Fruit fly (Drosophila melanogaster) whole organism, embryonic: ENCODE data around the gene Cep135.
A peak's percentile ranks its signal among the peaks of the same experiment; 100 is the strongest.

ENCODE experiments used
- Asciz ChIP-seq: fragments of 200-800 bp; sonication (Bioruptor generic); optimal IDR thresholded peaks from 2 replicates; lab custom pipeline; 2017; ENCODE audit warnings: missing biosample characterization, mild to moderate bottlenecking, missing genetic modification characterization, missing genetic modification reagents
- Atf3 ChIP-seq: fragments of 200-800 bp; sonication (Bioruptor generic); optimal IDR thresholded peaks from 3 replicates; lab custom pipeline; 2016; ENCODE audit warnings: missing biosample characterization, missing genetic modification characterization
- Blimp-1 ChIP-seq: fragments of 200-800 bp; sonication (Bioruptor generic); optimal IDR thresholded peaks from 3 replicates; lab custom pipeline; 2018; ENCODE audit warnings: missing biosample characterization, missing genetic modification characterization, mild to moderate bottlenecking, moderate library complexity, missing genetic modification reagents
- CG12236 ChIP-seq: fragments of 200-800 bp; sonication (Bioruptor generic); optimal IDR thresholded peaks from 2 replicates; lab custom pipeline; 2016; ENCODE audit warnings: missing biosample characterization, missing genetic modification characterization
- CG13296 ChIP-seq: fragments of 200-800 bp; sonication (Bioruptor generic); optimal IDR thresholded peaks from 3 replicates; lab custom pipeline; 2018; ENCODE audit warnings: missing biosample characterization, mild to moderate bottlenecking, missing genetic modification characterization
- CG13424 ChIP-seq: fragments of 200-800 bp; sonication (Bioruptor generic); optimal IDR thresholded peaks from 2 replicates; lab custom pipeline; 2019; ENCODE audit warnings: missing biosample characterization, mild to moderate bottlenecking, missing genetic modification characterization, moderate library complexity
- CG14860 ChIP-seq: fragments of 200-800 bp; sonication (Bioruptor generic); IDR thresholded peaks from 3 replicates; pipeline ENCODE4 v1.3.6; 2022; ENCODE audit warnings: missing biosample characterization, missing genetic modification characterization; ENCODE audit not compliant: partially characterized antibody
- CG15479 ChIP-seq: fragments of 200-800 bp; sonication (Bioruptor generic); optimal IDR thresholded peaks from 3 replicates; lab custom pipeline; 2019; ENCODE audit warnings: missing biosample characterization, mild to moderate bottlenecking, missing genetic modification characterization, moderate library complexity
- CG17361 ChIP-seq: fragments of 200-800 bp; sonication (Bioruptor generic); IDR thresholded peaks from 3 replicates; pipeline ENCODE4 v1.3.6; 2022; ENCODE audit warnings: missing biosample characterization, missing genetic modification characterization
- CG18764 ChIP-seq: fragments of 200-800 bp; sonication (Bioruptor generic); optimal IDR thresholded peaks from 3 replicates; lab custom pipeline; 2016; ENCODE audit warnings: missing biosample characterization, missing genetic modification characterization
- CG2116 ChIP-seq: fragments of 200-800 bp; sonication (Bioruptor generic); optimal IDR thresholded peaks from 3 replicates; lab custom pipeline; 2018; ENCODE audit warnings: missing biosample characterization, mild to moderate bottlenecking, missing genetic modification characterization
- CG2129 ChIP-seq: fragments of 200-800 bp; sonication (Bioruptor generic); IDR thresholded peaks from 2 replicates; pipeline ENCODE4 v1.3.6; 2022; ENCODE audit warnings: missing biosample characterization, missing genetic modification characterization; ENCODE audit not compliant: partially characterized antibody
- CG30403 ChIP-seq: fragments of 200-800 bp; sonication (Bioruptor generic); optimal IDR thresholded peaks from 3 replicates; lab custom pipeline; 2016; ENCODE audit warnings: missing biosample characterization, missing genetic modification characterization
- CG32772 ChIP-seq: fragments of 200-800 bp; sonication (Bioruptor generic); IDR thresholded peaks from 2 replicates; pipeline ENCODE4 v1.3.6; 2022; ENCODE audit warnings: missing biosample characterization, missing genetic modification characterization
- CG3726 ChIP-seq: fragments of 200-800 bp; sonication (Bioruptor generic); IDR thresholded peaks from 3 replicates; pipeline ENCODE4, ENCODE4 v1.3.6; 2022; ENCODE audit warnings: missing biosample characterization, missing genetic modification characterization
- CG4404 ChIP-seq: fragments of 200-800 bp; sonication (Bioruptor generic); IDR thresholded peaks from 2 replicates; pipeline ENCODE4 v1.3.6; 2022; ENCODE audit warnings: missing biosample characterization, missing genetic modification characterization
- CG4424 ChIP-seq: fragments of 200-800 bp; sonication (Bioruptor generic); optimal IDR thresholded peaks from 3 replicates; lab custom pipeline; 2016; ENCODE audit warnings: missing biosample characterization, missing genetic modification characterization
- CG8388 ChIP-seq: fragments of 200-800 bp; sonication (Bioruptor generic); optimal IDR thresholded peaks from 2 replicates; lab custom pipeline; 2019; ENCODE audit warnings: missing biosample characterization, mild to moderate bottlenecking, missing genetic modification characterization, moderate library complexity
- CG9876 ChIP-seq: fragments of 200-800 bp; sonication (Bioruptor generic); optimal IDR thresholded peaks from 2 replicates; lab custom pipeline; 2016; ENCODE audit warnings: missing biosample characterization, missing genetic modification characterization
- Camta ChIP-seq: fragments of 200-800 bp; sonication (Bioruptor generic); optimal IDR thresholded peaks from 2 replicates; lab custom pipeline; 2016; ENCODE audit warnings: missing biosample characterization, missing genetic modification characterization
- Chrac-16 ChIP-seq: fragments of 200-800 bp; sonication (Bioruptor generic); optimal IDR thresholded peaks from 3 replicates; lab custom pipeline; 2016; ENCODE audit warnings: missing biosample characterization, missing genetic modification characterization
- CrebB ChIP-seq: fragments of 200-800 bp; sonication (Bioruptor generic); optimal IDR thresholded peaks from 3 replicates; lab custom pipeline; 2018; ENCODE audit warnings: missing biosample characterization, mild to moderate bottlenecking, missing genetic modification characterization
- D19B ChIP-seq: fragments of 200-800 bp; sonication (Bioruptor generic); optimal IDR thresholded peaks from 2 replicates; lab custom pipeline; 2017; ENCODE audit warnings: missing biosample characterization, mild to moderate bottlenecking, missing genetic modification characterization
- Dip2 ChIP-seq: fragments of 200-800 bp; sonication (Bioruptor generic); IDR thresholded peaks from 2 replicates; pipeline ENCODE4 v1.3.6; 2022; ENCODE audit warnings: missing biosample characterization, missing genetic modification characterization
- HHEX ChIP-seq: fragments of 200-800 bp; sonication (Bioruptor generic); optimal IDR thresholded peaks from 3 replicates; lab custom pipeline; 2017; ENCODE audit warnings: missing biosample characterization, mild to moderate bottlenecking, missing genetic modification characterization, missing genetic modification reagents
- Hmr ChIP-seq: fragments of 200-800 bp; sonication (Bioruptor generic); optimal IDR thresholded peaks from 3 replicates; lab custom pipeline; 2017; ENCODE audit warnings: mild to moderate bottlenecking, missing biosample characterization, missing genetic modification reagents, missing genetic modification characterization
- Hr3 ChIP-seq: fragments of 200-800 bp; sonication (Bioruptor generic); optimal IDR thresholded peaks from 3 replicates; lab custom pipeline; 2016; ENCODE audit warnings: missing biosample characterization, missing genetic modification characterization
- Hr39 ChIP-seq: fragments of >200 bp; optimal IDR thresholded peaks from 2 replicates; lab custom pipeline; 2017
- Optix ChIP-seq: fragments of 200-800 bp; sonication (Bioruptor generic); IDR thresholded peaks from 3 replicates; pipeline ENCODE4 v1.3.6; 2022; ENCODE audit warnings: missing biosample characterization, missing genetic modification characterization
- Poxn ChIP-seq: fragments of 200-800 bp; sonication (Bioruptor generic); IDR thresholded peaks from 2 replicates; pipeline ENCODE4 v1.3.6; 2022; ENCODE audit warnings: missing biosample characterization, missing genetic modification characterization
- Six4 ChIP-seq: fragments of 200-800 bp; sonication (Bioruptor generic); optimal IDR thresholded peaks from 2 replicates; lab custom pipeline; 2016; ENCODE audit warnings: missing biosample characterization, missing genetic modification characterization
- bab2 ChIP-seq: fragments of 200-800 bp; sonication (Bioruptor generic); optimal IDR thresholded peaks from 2 replicates; lab custom pipeline; 2016; ENCODE audit warnings: missing biosample characterization, missing genetic modification characterization
- caup ChIP-seq: fragments of 200-800 bp; sonication (Bioruptor generic); optimal IDR thresholded peaks from 3 replicates; lab custom pipeline; 2017; ENCODE audit warnings: missing biosample characterization, mild to moderate bottlenecking, missing genetic modification characterization, moderate library complexity; ENCODE audit not compliant: severe bottlenecking
- chif ChIP-seq, 2 experiments: fragments of 200-800 bp; sonication (Bioruptor generic); optimal IDR thresholded peaks; 3 replicates each; lab custom pipeline; 2016; ENCODE audit warnings: missing biosample characterization in 2 of 2, missing genetic modification characterization in 2 of 2
- dan ChIP-seq: fragments of 200-800 bp; sonication (Bioruptor generic); IDR thresholded peaks from 2 replicates; pipeline ENCODE4 v1.3.6; 2022; ENCODE audit warnings: missing biosample characterization, missing genetic modification characterization
- dpn ChIP-seq, 2 experiments: fragments of 200-800 bp; sonication (Bioruptor generic); optimal IDR thresholded peaks; 3 replicates each; lab custom pipeline; 2016; ENCODE audit warnings: missing biosample characterization in 2 of 2, missing genetic modification characterization in 2 of 2
- eve ChIP-seq, 2 experiments: fragments of >200 bp; optimal IDR thresholded peaks; 2 replicates each; lab custom pipeline; 2017; ENCODE audit warnings: missing biosample characterization in 2 of 2, missing genetic modification characterization in 2 of 2
- jigr1 ChIP-seq: fragments of 200-800 bp; sonication (Bioruptor generic); IDR thresholded peaks from 3 replicates; pipeline ENCODE4 v1.3.6; 2022; ENCODE audit warnings: missing biosample characterization, missing genetic modification characterization
- mirr ChIP-seq: fragments of 200-800 bp; sonication (Bioruptor generic); optimal IDR thresholded peaks from 3 replicates; lab custom pipeline; 2018; ENCODE audit warnings: missing biosample characterization, mild to moderate bottlenecking, missing genetic modification characterization
- nerfin-1 ChIP-seq: fragments of 200-800 bp; sonication (Bioruptor generic); optimal IDR thresholded peaks from 3 replicates; lab custom pipeline; 2019; ENCODE audit warnings: missing biosample characterization, mild to moderate bottlenecking, missing genetic modification characterization, moderate library complexity
- nmo ChIP-seq: fragments of 200-800 bp; sonication (Bioruptor generic); optimal IDR thresholded peaks from 2 replicates; lab custom pipeline; 2018; ENCODE audit warnings: missing biosample characterization, mild to moderate bottlenecking, missing genetic modification characterization, moderate library complexity
- row ChIP-seq: fragments of 200-800 bp; sonication (Bioruptor generic); IDR thresholded peaks from 3 replicates; pipeline ENCODE4 v1.3.6; 2022; ENCODE audit warnings: missing biosample characterization, missing genetic modification characterization
- so ChIP-seq: fragments of 200-800 bp; sonication (Bioruptor generic); IDR thresholded peaks from 3 replicates; pipeline ENCODE4 v1.3.6; 2022; ENCODE audit warnings: missing biosample characterization, missing genetic modification characterization
- twi ChIP-seq: fragments of 200-800 bp; optimal IDR thresholded peaks from 2 replicates; lab custom pipeline; 2019; ENCODE audit warnings: missing biosample characterization, mild to moderate bottlenecking, missing genetic modification characterization, moderate library complexity
- wdn ChIP-seq: fragments of 200-800 bp; sonication (Bioruptor generic); IDR thresholded peaks from 2 replicates; pipeline ENCODE4 v1.3.6; 2022; ENCODE audit warnings: missing biosample characterization, missing genetic modification characterization
- wor ChIP-seq: fragments of 200-800 bp; sonication (Bioruptor generic); IDR thresholded peaks from 2 replicates; pipeline ENCODE4 v1.3.6; 2022; ENCODE audit warnings: missing biosample characterization, missing genetic modification characterization
- z ChIP-seq: fragments of 200-800 bp; sonication (Bioruptor generic); IDR thresholded peaks from 3 replicates; pipeline ENCODE4 v1.3.6; 2022; ENCODE audit warnings: missing biosample characterization, missing genetic modification characterization
- zen2 ChIP-seq: fragments of 200-800 bp; sonication (Bioruptor generic); IDR thresholded peaks from 3 replicates; pipeline ENCODE4 v1.3.6; 2022; ENCODE audit warnings: missing biosample characterization, missing genetic modification characterization; ENCODE audit not compliant: partially characterized antibody
- zfh2 ChIP-seq: fragments of 200-800 bp; sonication (Bioruptor generic); optimal IDR thresholded peaks from 2 replicates; lab custom pipeline; 2016; ENCODE audit warnings: missing biosample characterization, missing genetic modification characterization

Gene Cep135

dm6 chr3L:15098659-15099512 lies 17.7 kb upstream of the Cep135 start (continued):
- peak; percentile 84 for TF ChIP-seq caup (GFP tag; lab: Kevin White, UChicago)
- TF ChIP-seq CG3726 (GFP tag; lab: Robert Waterston, UW) = peak; percentile 71; the same call in 1 of the 3 replicates
- no peak for TF ChIP-seq eve (GFP tag; optimal IDR thresholded peaks at IDR 0.05; lab: Kevin White, UChicago)
- TF ChIP-seq CG32772 = peak; percentile 71; the same call in 1 of the 2 replicates
- peak; percentile 97 for TF ChIP-seq CG17361
- no peak for TF ChIP-seq CG2129 (GFP tag; lab: Robert Waterston, UW)
- peak; percentile 85 for TF ChIP-seq CG30403 (GFP tag; lab: Kevin White, UChicago)
- TF ChIP-seq bab2 (GFP tag; lab: Kevin White, UChicago) = peak; percentile 11
- peak; percentile 95 for TF ChIP-seq CG8388
- no peak for TF ChIP-seq Camta (GFP tag; lab: Kevin White, UChicago)
- no peak for TF ChIP-seq Optix
- TF ChIP-seq dan = no peak
- peak; percentile 87 for TF ChIP-seq CG18764
- TF ChIP-seq CG13296 (GFP tag; lab: Kevin White, UChicago) = peak; percentile 95
- TF ChIP-seq chif (GFP tag; optimal IDR thresholded peaks at IDR 0.05; lab: Kevin White, UChicago) = no peak
- no peak for TF ChIP-seq so (GFP tag; lab: Robert Waterston, UW)
- TF ChIP-seq CG2116 = peak; percentile 76
- TF ChIP-seq Asciz (GFP tag; lab: Kevin White, UChicago) = peak; percentile 84
- TF ChIP-seq Hr3 (GFP tag; lab: Kevin White, UChicago) = peak; percentile 64
- TF ChIP-seq CG9876 (GFP tag; lab: Kevin White, UChicago) = no peak
- no peak for TF ChIP-seq CG14860 (GFP tag; lab: Robert Waterston, UW)
- peak; percentile 93 for TF ChIP-seq Blimp-1 (GFP tag; lab: Kevin White, UChicago)
- TF ChIP-seq wor (GFP tag; lab: Robert Waterston, UW) = peak; percentile 50; the same call in 1 of the 2 replicates
- peak; percentile 91 for TF ChIP-seq nerfin-1
- no peak for TF ChIP-seq CG12236 (GFP tag; lab: Kevin White, UChicago)
- TF ChIP-seq CG4424 (GFP tag; lab: Kevin White, UChicago) = peak; percentile 86
- TF ChIP-seq Chrac-16 (GFP tag; lab: Kevin White, UChicago) = peak; percentile 47
- peak; percentile 52 for TF ChIP-seq D19B (GFP tag; lab: Kevin White, UChicago)
- peak; percentile 87 for TF ChIP-seq HHEX
- peak; percentile 85 for TF ChIP-seq nmo (GFP tag; lab: Kevin White, UChicago)
- TF ChIP-seq wdn = no peak
- peak; percentile 74 for TF ChIP-seq row (GFP tag; lab: Robert Waterston, UW)
- TF ChIP-seq zen2 (GFP tag; lab: Robert Waterston, UW) = no peak
- no peak for TF ChIP-seq Poxn (GFP tag; lab: Robert Waterston, UW)
- TF ChIP-seq mirr (GFP tag; lab: Kevin White, UChicago) = peak; percentile 39
- peak; percentile 50 for TF ChIP-seq CrebB (tag; lab: Kevin White, UChicago)
- peak; percentile 37 for TF ChIP-seq CG4404
- no peak for TF ChIP-seq Hr39 (lab: Kevin White, UChicago)
- no peak for TF ChIP-seq zfh2 (GFP tag; lab: Kevin White, UChicago)
- peak; percentile 86 for TF ChIP-seq Hmr
- TF ChIP-seq Six4 (GFP tag; lab: Kevin White, UChicago) = peak; percentile 87
- TF ChIP-seq Atf3 (GFP tag; lab: Kevin White, UChicago) = no peak
- TF ChIP-seq Dip2 = no peak
- TF ChIP-seq CG13424 (tag; lab: Kevin White, UChicago) = peak; percentile 87
- TF ChIP-seq jigr1 (GFP tag; lab: Robert Waterston, UW) = 0 out of 3 replicates have a peak, but pooled peaks have one; percentile 7
- TF ChIP-seq CG15479 = peak; percentile 13
- TF ChIP-seq z (GFP tag; lab: Robert Waterston, UW) = no peak
- peak; percentile 45 for TF ChIP-seq twi (tag; lab: Kevin White, UChicago)
- peak in 1 of 2 experiments; percentile 75 for TF ChIP-seq dpn (GFP tag; optimal IDR thresholded peaks at IDR 0.05; lab: Kevin White, UChicago)
